Fruit fly (Drosophila melanogaster) whole organism, embryonic: ENCODE results near the gene par-6.

Experiments used
- Adf1 ChIP-seq: fragments of 200-800 bp; sonication (Bioruptor generic); IDR thresholded peaks from 2 replicates; pipeline ENCODE4 v1.3.6; 2022; ENCODE audit warnings: missing biosample characterization, missing genetic modification characterization
- Blimp-1 ChIP-seq: fragments of 200-800 bp; sonication (Bioruptor generic); optimal IDR thresholded peaks from 3 replicates; lab custom pipeline; 2018; ENCODE audit warnings: missing biosample characterization, missing genetic modification characterization, mild to moderate bottlenecking, moderate library complexity, missing genetic modification reagents
- CG12299 ChIP-seq: fragments of 200-800 bp; sonication (Bioruptor generic); optimal IDR thresholded peaks from 2 replicates; lab custom pipeline; 2018; ENCODE audit warnings: missing biosample characterization, mild to moderate bottlenecking, missing genetic modification characterization
- CG14860 ChIP-seq: fragments of 200-800 bp; sonication (Bioruptor generic); IDR thresholded peaks from 3 replicates; pipeline ENCODE4 v1.3.6; 2022; ENCODE audit warnings: missing biosample characterization, missing genetic modification characterization; ENCODE audit not compliant: partially characterized antibody
- CG8359 ChIP-seq: fragments of 200-800 bp; sonication (Bioruptor generic); optimal IDR thresholded peaks from 2 replicates; lab custom pipeline; 2017; ENCODE audit warnings: missing biosample characterization, mild to moderate bottlenecking, missing genetic modification characterization, borderline replicate concordance
- D19B ChIP-seq: fragments of 200-800 bp; sonication (Bioruptor generic); optimal IDR thresholded peaks from 2 replicates; lab custom pipeline; 2017; ENCODE audit warnings: missing biosample characterization, mild to moderate bottlenecking, missing genetic modification characterization
- Gsc ChIP-seq: fragments of 200-800 bp; sonication (Bioruptor generic); IDR thresholded peaks from 2 replicates; pipeline ENCODE4 v1.3.6; 2022; ENCODE audit warnings: missing biosample characterization, missing genetic modification characterization
- Gug ChIP-seq: fragments of 200-800 bp; sonication (Bioruptor generic); IDR thresholded peaks from 4 replicates; pipeline ENCODE4 v1.3.6; 2022; ENCODE audit warnings: missing biosample characterization, missing genetic modification characterization
- Six4 ChIP-seq: fragments of 200-800 bp; sonication (Bioruptor generic); optimal IDR thresholded peaks from 2 replicates; lab custom pipeline; 2016; ENCODE audit warnings: missing biosample characterization, missing genetic modification characterization
- Xrp1 ChIP-seq: fragments of 200-800 bp; sonication (Bioruptor generic); IDR thresholded peaks from 2 replicates; pipeline ENCODE4 v1.3.6; 2022; ENCODE audit warnings: missing biosample characterization, missing genetic modification characterization
- bab2 ChIP-seq: fragments of 200-800 bp; sonication (Bioruptor generic); optimal IDR thresholded peaks from 2 replicates; lab custom pipeline; 2016; ENCODE audit warnings: missing biosample characterization, missing genetic modification characterization
- ewg ChIP-seq: fragments of 200-800 bp; sonication (Bioruptor generic); optimal IDR thresholded peaks from 3 replicates; lab custom pipeline; 2017; ENCODE audit warnings: mild to moderate bottlenecking, missing biosample characterization, missing genetic modification reagents, missing genetic modification characterization
- insv ChIP-seq, 2 experiments: fragments of 200-800 bp; sonication (Bioruptor generic); optimal IDR thresholded peaks; 3 replicates each; lab custom pipeline; 2016 to 2018; ENCODE audit warnings: missing biosample characterization in 2 of 2, missing genetic modification characterization in 2 of 2
- lola ChIP-seq, 3 experiments: fragments of >200 bp in 2 of 3; fragments of 200-800 bp in 1 of 3; sonication (Bioruptor generic) in 1 of 3; optimal IDR thresholded peaks; 2 replicates each; lab custom pipeline; 2017 to 2019; ENCODE audit warnings: missing biosample characterization in 3 of 3, missing genetic modification characterization in 3 of 3, mild to moderate bottlenecking in 1 of 3, moderate library complexity in 1 of 3

DNA sequence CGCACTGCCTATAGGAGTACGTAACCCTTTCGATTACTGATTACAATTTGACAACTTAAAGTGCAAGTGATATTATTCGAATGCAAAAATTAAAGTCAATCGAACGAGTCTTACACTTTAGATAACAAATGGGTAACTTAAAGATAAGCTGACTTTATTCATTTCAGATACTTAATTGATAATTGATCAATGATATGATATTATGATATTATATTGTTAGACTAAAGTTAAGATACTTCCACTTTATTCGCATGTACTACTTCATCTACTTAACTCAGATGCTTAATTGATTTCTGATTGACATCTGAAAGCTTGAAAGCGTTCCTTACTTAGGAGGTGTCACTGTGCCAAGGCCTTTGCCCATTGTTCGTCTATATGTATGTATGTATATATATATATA lies 17.0 kb upstream of the par-6 start:
- TF ChIP-seq D19B (no peak), bab2 (GFP tag; lab: Kevin White, UChicago) (no peak), Gsc (no peak), Blimp-1 (no peak), Six4 (GFP tag; lab: Kevin White, UChicago) (no peak), Xrp1 (GFP tag; lab: Robert Waterston, UW) (no peak), lola (GFP tag; optimal IDR thresholded peaks at IDR 0.05; lab: Kevin White, UChicago) (no peak), Gug (GFP tag; lab: Robert Waterston, UW) (no peak), insv (GFP tag; optimal IDR thresholded peaks at IDR 0.05; lab: Kevin White, UChicago) (no peak), CG8359 (GFP tag; lab: Kevin White, UChicago) (no peak), CG14860 (GFP tag; lab: Robert Waterston, UW) (no peak), CG12299 (no peak), Adf1 (GFP tag; lab: Robert Waterston, UW) (no peak), ewg (no peak)
